Worm (Caenorhabditis elegans) whole organism, early embryonic: ENCODE data around the gene ZK1240.11.

Experiments used
- B0310.2 ChIP-seq: sonication (generic microtip); optimal IDR thresholded peaks from 2 replicates; lab custom pipeline; 2016; ENCODE audit warnings: mild to moderate bottlenecking, missing genetic modification characterization, missing compliant biosample characterization
- F13C5.2 ChIP-seq: sonication (generic microtip); optimal IDR thresholded peaks from 2 replicates; lab custom pipeline; 2017; ENCODE audit warnings: mild to moderate bottlenecking, missing genetic modification characterization, inconsistent platforms, missing compliant biosample characterization
- aly-1 ChIP-seq: sonication (generic microtip); optimal IDR thresholded peaks from 2 replicates; lab custom pipeline; 2016; ENCODE audit warnings: missing genetic modification characterization, missing compliant biosample characterization
- ama-1 ChIP-seq: fragments of 150-350 bp; optimal IDR thresholded peaks from 2 replicates; lab custom pipeline; 2014
- ceh-13 ChIP-seq: fragments of 200-800 bp; sonication (Bioruptor generic); optimal IDR thresholded peaks from 2 replicates; lab custom pipeline; 2018; ENCODE audit warnings: mild to moderate bottlenecking, missing genetic modification characterization, missing compliant biosample characterization
- ceh-36 ChIP-seq: sonication (generic microtip); optimal IDR thresholded peaks from 2 replicates; lab custom pipeline; 2016; ENCODE audit warnings: missing genetic modification characterization, inconsistent platforms, missing compliant biosample characterization
- ets-7 ChIP-seq: sonication (generic microtip); optimal IDR thresholded peaks from 2 replicates; lab custom pipeline; 2016; ENCODE audit warnings: missing genotype, missing genetic modification characterization, missing compliant biosample characterization
- flt-1 ChIP-seq: fragments of 200-800 bp; sonication (Bioruptor generic); IDR thresholded peaks from 2 replicates; pipeline ENCODE4 v1.3.6; 2022; ENCODE audit warnings: missing genetic modification characterization, missing compliant biosample characterization
- hmbx-1 ChIP-seq: sonication (generic microtip); optimal IDR thresholded peaks from 2 replicates; lab custom pipeline; 2016; ENCODE audit warnings: mild to moderate bottlenecking, missing genetic modification characterization, missing compliant biosample characterization
- hmg-4 ChIP-seq: fragments of 200-800 bp; sonication (Bioruptor generic); optimal IDR thresholded peaks from 2 replicates; lab custom pipeline; 2018; ENCODE audit warnings: mild to moderate bottlenecking, missing genetic modification characterization, missing compliant biosample characterization
- hnd-1 ChIP-seq: sonication (generic microtip); optimal IDR thresholded peaks from 2 replicates; lab custom pipeline; 2016; ENCODE audit warnings: missing genetic modification characterization, missing compliant biosample characterization
- pes-1 ChIP-seq: fragments of 200-800 bp; sonication (Bioruptor generic); IDR thresholded peaks from 2 replicates; pipeline ENCODE4 v1.3.6; 2022; ENCODE audit warnings: missing genetic modification reagents, missing genetic modification characterization, missing compliant biosample characterization
- scrt-1 ChIP-seq: fragments of 200-800 bp; sonication (Bioruptor generic); IDR thresholded peaks from 2 replicates; pipeline ENCODE4 v1.3.6; 2022; ENCODE audit warnings: missing genetic modification characterization, missing compliant biosample characterization
- sea-1 ChIP-seq: fragments of 200-800 bp; sonication (Bioruptor generic); conservative IDR thresholded peaks from 2 replicates; pipeline ENCODE4 v1.3.6; 2022; ENCODE audit warnings: missing genetic modification characterization, missing compliant biosample characterization
- tbx-11 ChIP-seq: fragments of 200-800 bp; sonication (Bioruptor generic); IDR thresholded peaks from 2 replicates; pipeline ENCODE4 v1.3.6; 2022; ENCODE audit warnings: missing genetic modification characterization, missing compliant biosample characterization
- tbx-37 ChIP-seq: fragments of 200-800 bp; sonication (Bioruptor generic); conservative IDR thresholded peaks from 2 replicates; pipeline ENCODE4 v1.3.6; 2022; ENCODE audit warnings: missing genetic modification reagents, missing genetic modification characterization, missing compliant biosample characterization
- tra-4 ChIP-seq: sonication (generic microtip); optimal IDR thresholded peaks from 2 replicates; lab custom pipeline; 2017; ENCODE audit warnings: missing genetic modification characterization, missing compliant biosample characterization

Gene ZK1240.11

DNA sequence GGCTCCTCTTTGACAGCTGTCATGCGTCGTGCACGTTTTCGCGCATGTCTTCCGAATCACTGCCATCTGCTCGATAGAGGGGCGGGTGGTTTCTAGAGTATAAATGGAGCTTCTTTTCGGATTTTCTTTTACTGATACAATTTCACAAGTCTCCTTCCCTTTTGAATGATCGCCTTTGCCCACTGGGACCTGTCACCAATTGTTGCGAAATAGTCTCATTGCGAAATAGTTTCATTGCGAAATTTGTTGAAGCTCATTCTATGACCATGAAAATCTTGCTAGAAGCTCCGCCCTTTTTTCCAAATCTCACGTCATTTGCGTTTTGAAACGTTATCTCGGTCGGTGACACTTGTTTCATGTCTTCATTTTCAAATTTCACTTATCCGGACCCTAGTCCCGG lies 35.6 kb upstream of the ZK1240.11 start:
- TF ChIP-seq hmg-4 (no peak), ceh-36 (tag; lab: Kevin White, UChicago) (no peak), tbx-11 (GFP tag; lab: Robert Waterston, UW) (no peak), ama-1 (lab: Kevin White, UChicago) (no peak), tbx-37 (GFP tag; lab: Robert Waterston, UW) (no peak), ets-7 (tag; lab: Kevin White, UChicago) (no peak), pes-1 (no peak), B0310.2 (no peak), F13C5.2 (tag; lab: Kevin White, UChicago) (no peak), hnd-1 (tag; lab: Kevin White, UChicago) (no peak), ceh-13 (no peak), sea-1 (GFP tag; lab: Robert Waterston, UW) (no peak), tra-4 (tag; lab: Kevin White, UChicago) (no peak), flt-1 (no peak), scrt-1 (GFP tag; lab: Robert Waterston, UW) (no peak), hmbx-1 (tag; lab: Kevin White, UChicago) (no peak), aly-1 (no peak)

DNA sequence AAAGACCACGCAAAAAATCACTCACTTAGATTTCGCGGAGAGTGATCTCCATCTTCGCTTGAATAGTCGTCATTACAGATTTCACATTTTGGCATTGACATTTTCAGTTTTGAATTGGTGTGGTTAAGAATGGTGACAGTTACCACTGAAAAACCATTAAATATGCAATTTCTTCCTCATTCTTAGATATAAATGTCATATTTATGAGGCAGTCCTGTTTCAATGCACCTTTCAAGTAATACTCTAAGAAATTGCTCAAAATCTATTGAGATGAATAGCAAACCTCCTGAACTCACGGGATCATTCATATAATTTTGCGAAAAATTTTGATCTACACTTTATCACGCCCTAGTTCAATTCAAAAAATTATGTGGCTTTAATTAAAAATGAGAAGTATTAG lies 33.0 kb upstream of the ZK1240.11 start, which contains the start of gene K09F6.7:
Gene K09F6.7 (minus strand): TSS at position 101 of the 400 bp plus-strand sequence.
- TF ChIP-seq hnd-1 (tag; lab: Kevin White, UChicago) (no peak), F13C5.2 (tag; lab: Kevin White, UChicago) (no peak), sea-1 (GFP tag; lab: Robert Waterston, UW) (no peak), scrt-1 (GFP tag; lab: Robert Waterston, UW) (no peak), tbx-11 (GFP tag; lab: Robert Waterston, UW) (no peak), ceh-36 (tag; lab: Kevin White, UChicago) (no peak), hmbx-1 (tag; lab: Kevin White, UChicago) (no peak), B0310.2 (no peak), aly-1 (no peak), ets-7 (tag; lab: Kevin White, UChicago) (no peak), hmg-4 (no peak), tra-4 (tag; lab: Kevin White, UChicago) (no peak), tbx-37 (GFP tag; lab: Robert Waterston, UW) (no peak), pes-1 (no peak), flt-1 (no peak), ceh-13 (no peak), ama-1 (lab: Kevin White, UChicago) (no peak)

DNA sequence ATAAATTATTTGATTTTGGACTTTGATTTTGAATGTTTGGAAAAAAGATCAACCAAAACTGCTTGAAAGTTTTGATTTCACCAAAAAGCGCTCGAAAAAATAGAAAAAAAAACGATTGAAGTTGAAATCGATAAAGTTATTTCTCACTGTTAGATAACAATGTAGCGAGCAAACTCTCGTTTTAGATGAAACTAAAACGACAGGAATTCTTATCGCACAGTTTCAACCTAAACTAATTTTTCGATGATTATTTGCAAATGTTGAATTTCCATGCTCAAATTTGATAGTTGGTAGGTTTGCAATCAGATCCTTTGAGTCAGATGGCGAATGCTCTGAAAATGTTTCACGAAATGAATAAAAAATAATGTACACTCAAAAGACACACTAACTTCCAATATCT lies 32.5 kb upstream of the ZK1240.11 start:
- TF ChIP-seq hmg-4 = no peak
- no peak for TF ChIP-seq aly-1
- no peak for TF ChIP-seq B0310.2
- no peak for TF ChIP-seq F13C5.2 (tag; lab: Kevin White, UChicago)
- no peak for TF ChIP-seq hmbx-1 (tag; lab: Kevin White, UChicago)
- no peak for TF ChIP-seq flt-1
- no peak for TF ChIP-seq ets-7 (tag; lab: Kevin White, UChicago)
- TF ChIP-seq hnd-1 (tag; lab: Kevin White, UChicago) = no peak
- no peak for TF ChIP-seq sea-1 (GFP tag; lab: Robert Waterston, UW)
- TF ChIP-seq pes-1 = no peak
- no peak for TF ChIP-seq tra-4 (tag; lab: Kevin White, UChicago)

DNA sequence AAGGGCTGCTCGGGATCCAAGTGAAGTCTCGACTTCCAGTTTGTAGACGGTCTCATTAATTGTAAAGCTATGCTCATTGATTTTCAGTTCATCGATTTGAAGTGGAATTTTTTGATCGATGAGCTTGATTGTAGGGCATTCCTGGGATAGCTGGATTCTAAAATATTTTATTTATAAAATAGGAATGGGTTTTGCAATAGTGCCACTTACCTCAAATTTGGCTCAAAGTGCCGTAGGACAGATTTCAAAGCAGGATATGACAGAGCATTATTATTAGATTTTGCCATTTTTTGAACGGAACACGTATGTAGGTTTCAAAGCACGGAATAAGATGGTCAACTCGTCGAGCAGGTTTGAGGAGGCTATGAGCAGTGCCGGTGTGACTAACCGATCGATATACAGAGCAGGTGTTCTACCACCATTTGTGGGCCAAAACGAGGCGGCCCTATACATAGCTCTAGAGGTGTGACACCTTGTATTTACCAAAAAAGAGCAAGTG lies 29.2 kb upstream of the ZK1240.11 start, which contains the start of gene fbxc-25:
Gene fbxc-25 (minus strand): TSS at position 449 of the 499 bp plus-strand sequence.
- TF ChIP-seq scrt-1 (GFP tag; lab: Robert Waterston, UW) (no peak), ceh-36 (tag; lab: Kevin White, UChicago) (no peak), tbx-37 (GFP tag; lab: Robert Waterston, UW) (no peak), sea-1 (GFP tag; lab: Robert Waterston, UW) (no peak), hmbx-1 (tag; lab: Kevin White, UChicago) (no peak), B0310.2 (no peak), ets-7 (tag; lab: Kevin White, UChicago) (no peak), hnd-1 (tag; lab: Kevin White, UChicago) (no peak), tra-4 (tag; lab: Kevin White, UChicago) (no peak), F13C5.2 (tag; lab: Kevin White, UChicago) (no peak), aly-1 (no peak), hmg-4 (no peak), tbx-11 (GFP tag; lab: Robert Waterston, UW) (no peak), flt-1 (no peak)

DNA sequence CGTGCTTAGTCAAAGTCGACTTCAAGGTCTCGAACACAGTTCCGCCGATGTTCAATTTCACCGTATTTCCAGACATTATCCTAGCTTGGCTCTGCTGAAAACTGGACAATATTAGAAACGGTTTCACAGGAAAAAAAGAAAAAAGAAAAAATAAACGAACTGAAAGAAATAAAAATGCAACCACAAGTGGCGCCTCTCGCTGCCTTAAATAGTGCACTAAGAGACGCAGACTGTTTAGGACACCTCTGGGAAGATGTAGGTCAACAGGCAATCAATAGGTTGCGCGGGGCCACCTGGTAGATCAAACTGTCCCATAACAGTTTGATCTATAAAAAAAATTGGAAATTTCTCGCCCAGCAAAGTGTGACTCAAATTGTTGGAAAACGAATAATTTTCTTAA lies 26.3 kb upstream of the ZK1240.11 start, which contains the start of gene B0281.4:
Gene B0281.4 (minus strand): TSS at position 101 of the 400 bp plus-strand sequence.
- TF ChIP-seq B0310.2 (no peak), aly-1 (no peak), tbx-11 (GFP tag; lab: Robert Waterston, UW) (no peak), tra-4 (tag; lab: Kevin White, UChicago) (no peak), pes-1 (no peak), hmbx-1 (tag; lab: Kevin White, UChicago) (no peak), F13C5.2 (tag; lab: Kevin White, UChicago) (no peak)

DNA sequence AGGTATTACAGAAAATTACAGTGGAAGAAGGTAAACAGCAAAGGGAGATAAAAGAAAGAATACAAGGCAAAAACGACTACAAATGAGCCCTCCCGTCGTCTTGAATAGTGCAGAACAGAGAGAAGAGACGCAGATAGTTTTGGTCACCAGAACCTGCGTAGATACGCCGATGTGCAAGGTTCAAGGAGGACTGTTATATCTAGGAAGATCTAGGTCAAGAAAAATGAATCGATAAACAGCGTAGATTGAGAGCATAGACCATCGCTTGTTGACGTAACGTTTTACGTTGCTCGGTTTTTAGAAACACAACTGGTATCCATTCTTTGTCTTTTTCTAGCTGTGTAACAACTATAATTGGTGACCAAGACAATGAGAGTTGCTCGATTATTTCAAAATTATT lies 24.2 kb upstream of the ZK1240.11 start, which contains the start of gene B0281.5:
Gene B0281.5 (minus strand): TSS at position 101 of the 400 bp plus-strand sequence.
- TF ChIP-seq ceh-13 = no peak
- TF ChIP-seq hnd-1 (tag; lab: Kevin White, UChicago) = no peak
- TF ChIP-seq scrt-1 (GFP tag; lab: Robert Waterston, UW) = no peak
- TF ChIP-seq hmg-4 = no peak
- no peak for TF ChIP-seq tbx-37 (GFP tag; lab: Robert Waterston, UW)
- TF ChIP-seq flt-1 = no peak
- TF ChIP-seq ceh-36 (tag; lab: Kevin White, UChicago) = no peak
- TF ChIP-seq B0310.2 = no peak
- no peak for TF ChIP-seq aly-1
- TF ChIP-seq tbx-11 (GFP tag; lab: Robert Waterston, UW) = no peak

DNA sequence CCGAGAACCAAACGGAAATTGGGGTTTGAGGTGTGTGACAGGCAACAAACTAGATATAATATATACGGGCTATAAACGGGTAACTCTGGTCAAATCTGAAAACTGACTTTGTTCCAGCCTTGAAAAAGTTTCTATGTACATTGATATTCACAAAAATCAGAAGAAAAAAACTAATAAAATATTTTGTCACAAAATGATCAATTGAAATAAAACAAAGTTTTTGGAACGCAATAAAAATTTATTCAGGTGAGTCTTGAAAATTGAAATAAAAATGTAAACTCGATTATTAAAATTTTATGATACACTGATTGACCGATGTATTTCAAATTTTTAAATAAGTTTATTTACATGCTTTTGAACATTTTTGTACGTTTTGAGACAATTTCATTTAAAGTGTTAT lies 22.7 kb upstream of the ZK1240.11 start, which contains the start of gene B0281.6:
Gene B0281.6 (minus strand): TSS at position 101 of the 400 bp plus-strand sequence.
- TF ChIP-seq sea-1 (GFP tag; lab: Robert Waterston, UW) = no peak
- TF ChIP-seq hnd-1 (tag; lab: Kevin White, UChicago) = no peak
- no peak for TF ChIP-seq tra-4 (tag; lab: Kevin White, UChicago)
- TF ChIP-seq hmg-4 = no peak
- no peak for TF ChIP-seq pes-1
- TF ChIP-seq aly-1 = no peak
- no peak for TF ChIP-seq scrt-1 (GFP tag; lab: Robert Waterston, UW)
- no peak for TF ChIP-seq ceh-36 (tag; lab: Kevin White, UChicago)
- TF ChIP-seq ama-1 (lab: Kevin White, UChicago) = no peak
- TF ChIP-seq hmbx-1 (tag; lab: Kevin White, UChicago) = no peak
